Fruit fly (Drosophila melanogaster) whole organism, embryonic: ENCODE measurements around the gene Cdc50.

Source experiments
- Antp ChIP-seq: fragments of 200-800 bp; sonication (Bioruptor generic); optimal IDR thresholded peaks from 3 replicates; lab custom pipeline; 2016; ENCODE audit warnings: missing biosample characterization, missing genetic modification characterization
- Bdp1 ChIP-seq: fragments of 200-800 bp; sonication (Bioruptor generic); optimal IDR thresholded peaks from 3 replicates; lab custom pipeline; 2016; ENCODE audit warnings: missing biosample characterization, missing genetic modification characterization
- CG10267 ChIP-seq: fragments of 200-800 bp; sonication (Bioruptor generic); optimal IDR thresholded peaks from 2 replicates; lab custom pipeline; 2018; ENCODE audit warnings: missing biosample characterization, mild to moderate bottlenecking, missing genetic modification characterization, moderate library complexity
- CG10366 ChIP-seq: fragments of 200-800 bp; sonication (Bioruptor generic); IDR thresholded peaks from 2 replicates; pipeline ENCODE4 v1.3.6; 2022; ENCODE audit warnings: missing biosample characterization, missing genetic modification characterization
- CG11247 ChIP-seq: fragments of 200-800 bp; sonication (Bioruptor generic); IDR thresholded peaks from 2 replicates; pipeline ENCODE4 v1.3.6; 2022; ENCODE audit warnings: missing biosample characterization, missing genetic modification characterization
- CG12219 ChIP-seq: fragments of 200-800 bp; sonication (Bioruptor generic); optimal IDR thresholded peaks from 3 replicates; lab custom pipeline; 2018; ENCODE audit warnings: missing biosample characterization, mild to moderate bottlenecking, missing genetic modification characterization
- CG12236 ChIP-seq: fragments of 200-800 bp; sonication (Bioruptor generic); optimal IDR thresholded peaks from 2 replicates; lab custom pipeline; 2016; ENCODE audit warnings: missing biosample characterization, missing genetic modification characterization
- CG12744 ChIP-seq: fragments of 200-800 bp; sonication (Bioruptor generic); optimal IDR thresholded peaks from 2 replicates; lab custom pipeline; 2016; ENCODE audit warnings: missing biosample characterization, missing genetic modification characterization
- CG14014 ChIP-seq: fragments of 200-800 bp; sonication (Bioruptor generic); IDR thresholded peaks from 2 replicates; pipeline ENCODE4 v1.3.6; 2022; ENCODE audit warnings: missing biosample characterization, missing genetic modification characterization
- CG15011 ChIP-seq: fragments of 200-800 bp; sonication (Bioruptor generic); optimal IDR thresholded peaks from 3 replicates; lab custom pipeline; 2018; ENCODE audit warnings: missing biosample characterization, mild to moderate bottlenecking, missing genetic modification characterization
- CG15073 ChIP-seq: fragments of 200-800 bp; sonication (Bioruptor generic); optimal IDR thresholded peaks from 2 replicates; lab custom pipeline; 2016; ENCODE audit warnings: missing biosample characterization, missing genetic modification characterization
- CG1832 ChIP-seq: fragments of 200-800 bp; sonication (Bioruptor generic); optimal IDR thresholded peaks from 2 replicates; lab custom pipeline; 2017; ENCODE audit warnings: missing biosample characterization, mild to moderate bottlenecking, missing genetic modification characterization, inconsistent platforms
- CG18619 ChIP-seq: fragments of 200-800 bp; sonication (Bioruptor generic); optimal IDR thresholded peaks from 3 replicates; lab custom pipeline; 2017; ENCODE audit warnings: missing biosample characterization, mild to moderate bottlenecking, missing genetic modification characterization
- CG3281 ChIP-seq: fragments of 200-800 bp; sonication (Bioruptor generic); optimal IDR thresholded peaks from 3 replicates; lab custom pipeline; 2017; ENCODE audit warnings: missing biosample characterization, mild to moderate bottlenecking, missing genetic modification characterization
- CG34422 ChIP-seq: fragments of 200-800 bp; sonication (Bioruptor generic); IDR thresholded peaks from 3 replicates; pipeline ENCODE4 v1.3.6; 2022; ENCODE audit warnings: missing biosample characterization, missing genetic modification characterization
- CG4424 ChIP-seq: fragments of 200-800 bp; sonication (Bioruptor generic); optimal IDR thresholded peaks from 3 replicates; lab custom pipeline; 2016; ENCODE audit warnings: missing biosample characterization, missing genetic modification characterization
- CG6791 ChIP-seq: fragments of 200-800 bp; sonication (Bioruptor generic); IDR thresholded peaks from 3 replicates; pipeline ENCODE4 v1.3.6; 2022; ENCODE audit warnings: missing biosample characterization, missing genetic modification characterization; ENCODE audit not compliant: partially characterized antibody
- CG7839 ChIP-seq: fragments of 200-800 bp; sonication (Bioruptor generic); optimal IDR thresholded peaks from 3 replicates; lab custom pipeline; 2018; ENCODE audit warnings: missing biosample characterization, mild to moderate bottlenecking, missing genetic modification characterization, moderate library complexity
- CG7987 ChIP-seq: fragments of 200-800 bp; sonication (Bioruptor generic); optimal IDR thresholded peaks from 2 replicates; lab custom pipeline; 2018; ENCODE audit warnings: missing biosample characterization, mild to moderate bottlenecking, missing genetic modification characterization, moderate library complexity
- CG9727 ChIP-seq: fragments of 200-800 bp; sonication (Bioruptor generic); optimal IDR thresholded peaks from 3 replicates; lab custom pipeline; 2017; ENCODE audit warnings: missing biosample characterization, mild to moderate bottlenecking, missing genetic modification characterization
- Camta ChIP-seq: fragments of 200-800 bp; sonication (Bioruptor generic); optimal IDR thresholded peaks from 2 replicates; lab custom pipeline; 2016; ENCODE audit warnings: missing biosample characterization, missing genetic modification characterization
- D19A ChIP-seq: fragments of 200-800 bp; optimal IDR thresholded peaks from 3 replicates; lab custom pipeline; 2019; ENCODE audit warnings: missing biosample characterization, mild to moderate bottlenecking, missing genetic modification characterization, moderate library complexity
- Doc3 ChIP-seq: fragments of 200-800 bp; sonication (Bioruptor generic); IDR thresholded peaks from 3 replicates; pipeline ENCODE4 v1.3.6; 2022; ENCODE audit warnings: missing biosample characterization, missing genetic modification characterization; ENCODE audit not compliant: partially characterized antibody
- Dref ChIP-seq: fragments of 200-800 bp; sonication (Bioruptor generic); IDR thresholded peaks from 2 replicates; pipeline ENCODE4 v1.3.6; 2022; ENCODE audit warnings: missing biosample characterization, missing genetic modification characterization
- HmgD ChIP-seq: fragments of 200-800 bp; sonication (Bioruptor generic); optimal IDR thresholded peaks from 3 replicates; lab custom pipeline; 2016; ENCODE audit warnings: missing biosample characterization, missing genetic modification characterization
- Hr78 ChIP-seq, 2 experiments: fragments of 200-800 bp in 1 of 2; fragments of >200 bp in 1 of 2; sonication (Bioruptor generic) in 1 of 2; optimal IDR thresholded peaks; 2 replicates each; lab custom pipeline; 2017 to 2019; ENCODE audit warnings: missing biosample characterization in 2 of 2, missing genetic modification characterization in 2 of 2, mild to moderate bottlenecking in 1 of 2, moderate library complexity in 1 of 2
- Lim3 ChIP-seq: fragments of 200-800 bp; sonication (Bioruptor generic); IDR thresholded peaks from 2 replicates; pipeline ENCODE4 v1.3.6; 2022; ENCODE audit warnings: missing biosample characterization, missing genetic modification characterization
- Myb ChIP-seq: fragments of 200-800 bp; sonication (Bioruptor generic); optimal IDR thresholded peaks from 2 replicates; lab custom pipeline; 2016; ENCODE audit warnings: missing biosample characterization, missing genetic modification characterization
- NC2α ChIP-seq: fragments of 200-800 bp; sonication (Bioruptor generic); optimal IDR thresholded peaks from 2 replicates; lab custom pipeline; 2016; ENCODE audit warnings: missing biosample characterization, missing genetic modification characterization
- NC2β ChIP-seq: fragments of 200-800 bp; sonication (Bioruptor generic); optimal IDR thresholded peaks from 2 replicates; lab custom pipeline; 2016; ENCODE audit warnings: missing biosample characterization, missing genetic modification characterization
- NFAT ChIP-seq: fragments of 200-800 bp; sonication (Bioruptor generic); IDR thresholded peaks from 2 replicates; pipeline ENCODE4 v1.3.6; 2022; ENCODE audit warnings: missing biosample characterization, missing genetic modification characterization
- Nf-YA ChIP-seq: fragments of 200-800 bp; sonication (Bioruptor generic); IDR thresholded peaks from 2 replicates; pipeline ENCODE4 v1.3.6; 2022; ENCODE audit warnings: missing biosample characterization, missing genetic modification characterization
- Ptx1 ChIP-seq: fragments of 200-800 bp; sonication (Bioruptor generic); IDR thresholded peaks from 2 replicates; pipeline ENCODE4 v1.3.6; 2022; ENCODE audit warnings: missing biosample characterization, missing genetic modification characterization
- Rfx ChIP-seq: fragments of 200-800 bp; sonication (Bioruptor generic); IDR thresholded peaks from 2 replicates; pipeline ENCODE4 v1.3.6; 2022; ENCODE audit warnings: missing biosample characterization, missing genetic modification characterization
- Sox100B ChIP-seq: fragments of 200-800 bp; sonication (Bioruptor generic); optimal IDR thresholded peaks from 3 replicates; lab custom pipeline; 2018; ENCODE audit warnings: missing biosample characterization, mild to moderate bottlenecking, missing genetic modification characterization
- ase ChIP-seq: fragments of 200-800 bp; sonication (Bioruptor generic); IDR thresholded peaks from 3 replicates; pipeline ENCODE4 v1.3.6; 2022; ENCODE audit warnings: missing biosample characterization, missing genetic modification characterization
- chn ChIP-seq: fragments of 200-800 bp; sonication (Bioruptor generic); optimal IDR thresholded peaks from 2 replicates; lab custom pipeline; 2016; ENCODE audit warnings: missing biosample characterization, missing genetic modification characterization
- crc ChIP-seq: fragments of 200-800 bp; sonication (Bioruptor generic); optimal IDR thresholded peaks from 2 replicates; lab custom pipeline; 2016; ENCODE audit warnings: missing biosample characterization, missing genetic modification characterization
- dimm ChIP-seq: fragments of 200-800 bp; sonication (Bioruptor generic); IDR thresholded peaks from 2 replicates; pipeline ENCODE4 v1.3.6; 2022; ENCODE audit warnings: missing biosample characterization, missing genetic modification characterization
- knrl ChIP-seq: fragments of 200-800 bp; sonication (Bioruptor generic); IDR thresholded peaks from 3 replicates; pipeline ENCODE4 v1.3.6; 2022; ENCODE audit warnings: missing biosample characterization, missing genetic modification characterization; ENCODE audit not compliant: partially characterized antibody
- onecut ChIP-seq: fragments of 200-800 bp; sonication (Bioruptor generic); IDR thresholded peaks from 2 replicates; pipeline ENCODE4 v1.3.6; 2022; ENCODE audit warnings: missing biosample characterization, missing genetic modification characterization
- pan ChIP-seq, 4 experiments: fragments of >200 bp in 3 of 4; fragments of 200-800 bp in 1 of 4; sonication (Bioruptor generic) in 1 of 4; optimal IDR thresholded peaks in 3 of 4; IDR thresholded peaks in 1 of 4; 2 replicates each; pipeline versions ENCODE4 v1.3.6 to Lab custom; 2017 to 2022; ENCODE audit warnings: missing biosample characterization in 2 of 4, missing genetic modification characterization in 2 of 4, mixed read lengths in 1 of 4
- scrt ChIP-seq: fragments of 200-800 bp; sonication (Bioruptor generic); optimal IDR thresholded peaks from 2 replicates; lab custom pipeline; 2018; ENCODE audit warnings: missing biosample characterization, mild to moderate bottlenecking, missing genetic modification characterization, moderate library complexity
- sim ChIP-seq: fragments of 200-800 bp; sonication (Bioruptor generic); IDR thresholded peaks from 2 replicates; pipeline ENCODE4 v1.3.6; 2022; ENCODE audit warnings: missing biosample characterization, missing genetic modification characterization
- stc ChIP-seq: fragments of 200-800 bp; sonication (Bioruptor generic); IDR thresholded peaks from 2 replicates; pipeline ENCODE4 v1.3.6; 2022; ENCODE audit warnings: missing biosample characterization, missing genetic modification characterization
- ttk ChIP-seq: fragments of 200-800 bp; sonication (Bioruptor generic); IDR thresholded peaks from 2 replicates; pipeline ENCODE4 v2.1.2; 2022; ENCODE audit warnings: missing biosample characterization, missing genetic modification characterization
- tup ChIP-seq: fragments of 200-800 bp; sonication (Bioruptor generic); optimal IDR thresholded peaks from 2 replicates; lab custom pipeline; 2016; ENCODE audit warnings: missing biosample characterization, mild to moderate bottlenecking, missing genetic modification characterization, moderate library complexity
- unpg ChIP-seq: fragments of 200-800 bp; sonication (Bioruptor generic); optimal IDR thresholded peaks from 3 replicates; lab custom pipeline; 2018; ENCODE audit warnings: missing biosample characterization, mild to moderate bottlenecking, missing genetic modification characterization, moderate library complexity
- zen2 ChIP-seq: fragments of 200-800 bp; sonication (Bioruptor generic); IDR thresholded peaks from 3 replicates; pipeline ENCODE4 v1.3.6; 2022; ENCODE audit warnings: missing biosample characterization, missing genetic modification characterization; ENCODE audit not compliant: partially characterized antibody
- zfh1 ChIP-seq: fragments of 200-800 bp; sonication (Bioruptor generic); IDR thresholded peaks from 3 replicates; pipeline ENCODE4 v1.3.6; 2022; ENCODE audit warnings: missing biosample characterization, missing genetic modification characterization

Gene Cdc50

dm6 chrX:16403811-16404420, 37.2 kb downstream of the Cdc50 start (continued):
- TF ChIP-seq HmgD (no peak), ttk (GFP tag; lab: Robert Waterston, UW) (peak; percentile 68), Bdp1 (peak; percentile 18), sim (GFP tag; lab: Robert Waterston, UW) (peak; percentile 23; the same call in 1 of the 2 replicates), onecut (no peak; the same call in 1 of the 2 replicates), CG12744 (peak; percentile 43), CG6791 (no peak), unpg (peak; percentile 89), CG3281 (peak; percentile 77), CG11247 (peak; percentile 63), Hr78 (GFP tag; optimal IDR thresholded peaks at IDR 0.05; lab: Kevin White, UChicago) (peak in 1 of 2 experiments; percentile 8), pan (optimal IDR thresholded peaks at IDR 0.05; lab: Kevin White, UChicago) (no peak), pan (GFP tag; optimal IDR thresholded peaks at IDR 0.05 in 1 of 2, IDR thresholded peaks at IDR 0.05 in 1 of 2) (peak in 1 of 2 experiments; percentile 84), CG7839 (tag; lab: Kevin White, UChicago) (peak; percentile 90), knrl (no peak), CG4424 (GFP tag; lab: Kevin White, UChicago) (peak; percentile 66), CG34422 (GFP tag; lab: Robert Waterston, UW) (peak; percentile 74; the same call in 2 of the 3 replicates), tup (GFP tag; lab: Kevin White, UChicago) (peak; percentile 37), ase (GFP tag; lab: Robert Waterston, UW) (peak; percentile 62; the same call in 1 of the 3 replicates), Ptx1 (GFP tag; lab: Robert Waterston, UW) (peak; percentile 81), Rfx (GFP tag; lab: Robert Waterston, UW) (peak; percentile 85), D19A (tag; lab: Kevin White, UChicago) (peak; percentile 90), CG18619 (GFP tag; lab: Kevin White, UChicago) (peak; percentile 75), CG7987 (GFP tag; lab: Kevin White, UChicago) (peak; percentile 43), NFAT (peak; percentile 52), NC2β (GFP tag; lab: Kevin White, UChicago) (no peak), CG15073 (GFP tag; lab: Kevin White, UChicago) (no peak), Dref (GFP tag; lab: Robert Waterston, UW) (no peak), crc (GFP tag; lab: Kevin White, UChicago) (no peak), CG10366 (GFP tag; lab: Robert Waterston, UW) (peak; percentile 77), stc (peak; percentile 79), CG10267 (tag; lab: Kevin White, UChicago) (no peak), scrt (GFP tag; lab: Kevin White, UChicago) (no peak), NC2α (GFP tag; lab: Kevin White, UChicago) (no peak), Camta (peak; percentile 56), CG14014 (GFP tag; lab: Robert Waterston, UW) (peak; percentile 71), CG9727 (peak; percentile 75), zen2 (GFP tag; lab: Robert Waterston, UW) (no peak), Myb (GFP tag; lab: Kevin White, UChicago) (peak; percentile 24), Doc3 (GFP tag; lab: Robert Waterston, UW) (no peak), CG12236 (GFP tag; lab: Kevin White, UChicago) (no peak), CG15011 (GFP tag; lab: Kevin White, UChicago) (peak; percentile 68), Antp (peak; percentile 17), Nf-YA (GFP tag; lab: Robert Waterston, UW) (peak; percentile 65), dimm (GFP tag; lab: Robert Waterston, UW) (no peak), Sox100B (GFP tag; lab: Kevin White, UChicago) (no peak), CG1832 (no peak), zfh1 (GFP tag; lab: Robert Waterston, UW) (peak; percentile 28; the same call in 2 of the 3 replicates), CG12219 (GFP tag; lab: Kevin White, UChicago) (peak; percentile 77), Lim3 (GFP tag; lab: Robert Waterston, UW) (no peak), chn (GFP tag; lab: Kevin White, UChicago) (peak; percentile 35)
